Worm (Caenorhabditis elegans): ENCODE data around the gene aps-1.

ce11 chrV:5973713-5974112, 44.1 kb upstream of the aps-1 start:
- TF ChIP-seq alr-1 (tag; optimal IDR thresholded peaks at IDR 0.05; ENCODE audit: borderline replicate concordance) = no peak
- TF ChIP-seq aha-1 (tag; optimal IDR thresholded peaks at IDR 0.05) = no peak
- TF ChIP-seq mdl-1 (tag; optimal IDR thresholded peaks at IDR 0.05) = no peak
- TF ChIP-seq pqm-1 (tag; optimal IDR thresholded peaks at IDR 0.05) = no peak
- no peak for TF ChIP-seq lin-13 (GFP tag; optimal IDR thresholded peaks at IDR 0.05)
- no peak for TF ChIP-seq lin-35 (GFP tag; optimal IDR thresholded peaks at IDR 0.05)
- no peak for TF ChIP-seq ztf-4 (tag; optimal IDR thresholded peaks at IDR 0.05)
- TF ChIP-seq efl-3 (GFP tag; optimal IDR thresholded peaks at IDR 0.05) = no peak
- no peak for TF ChIP-seq unc-86 (tag; optimal IDR thresholded peaks at IDR 0.05)
- no peak for TF ChIP-seq zag-1 (tag; optimal IDR thresholded peaks at IDR 0.05)
- no peak for TF ChIP-seq zip-4 (GFP tag; optimal IDR thresholded peaks at IDR 0.05)
- TF ChIP-seq vab-15 (tag; optimal IDR thresholded peaks at IDR 0.05) = no peak

Data from whole organism, L1 larva.